Worm (Caenorhabditis elegans) whole organism, early embryonic: Measurements from ENCODE around the gene K12D12.4.

Experiments used
- B0310.2 ChIP-seq: sonication (generic microtip); optimal IDR thresholded peaks from 2 replicates; lab custom pipeline; 2016; ENCODE audit warnings: mild to moderate bottlenecking, missing genetic modification characterization, missing compliant biosample characterization
- F13C5.2 ChIP-seq: sonication (generic microtip); optimal IDR thresholded peaks from 2 replicates; lab custom pipeline; 2017; ENCODE audit warnings: mild to moderate bottlenecking, missing genetic modification characterization, inconsistent platforms, missing compliant biosample characterization
- aly-1 ChIP-seq: sonication (generic microtip); optimal IDR thresholded peaks from 2 replicates; lab custom pipeline; 2016; ENCODE audit warnings: missing genetic modification characterization, missing compliant biosample characterization
- ama-1 ChIP-seq: fragments of 150-350 bp; optimal IDR thresholded peaks from 2 replicates; lab custom pipeline; 2014
- ceh-13 ChIP-seq: fragments of 200-800 bp; sonication (Bioruptor generic); optimal IDR thresholded peaks from 2 replicates; lab custom pipeline; 2018; ENCODE audit warnings: mild to moderate bottlenecking, missing genetic modification characterization, missing compliant biosample characterization
- ceh-36 ChIP-seq: sonication (generic microtip); optimal IDR thresholded peaks from 2 replicates; lab custom pipeline; 2016; ENCODE audit warnings: missing genetic modification characterization, inconsistent platforms, missing compliant biosample characterization
- ets-7 ChIP-seq: sonication (generic microtip); optimal IDR thresholded peaks from 2 replicates; lab custom pipeline; 2016; ENCODE audit warnings: missing genotype, missing genetic modification characterization, missing compliant biosample characterization
- flt-1 ChIP-seq: fragments of 200-800 bp; sonication (Bioruptor generic); IDR thresholded peaks from 2 replicates; pipeline ENCODE4 v1.3.6; 2022; ENCODE audit warnings: missing genetic modification characterization, missing compliant biosample characterization
- hmg-4 ChIP-seq: fragments of 200-800 bp; sonication (Bioruptor generic); optimal IDR thresholded peaks from 2 replicates; lab custom pipeline; 2018; ENCODE audit warnings: mild to moderate bottlenecking, missing genetic modification characterization, missing compliant biosample characterization
- hnd-1 ChIP-seq: sonication (generic microtip); optimal IDR thresholded peaks from 2 replicates; lab custom pipeline; 2016; ENCODE audit warnings: missing genetic modification characterization, missing compliant biosample characterization
- pes-1 ChIP-seq: fragments of 200-800 bp; sonication (Bioruptor generic); IDR thresholded peaks from 2 replicates; pipeline ENCODE4 v1.3.6; 2022; ENCODE audit warnings: missing genetic modification reagents, missing genetic modification characterization, missing compliant biosample characterization
- scrt-1 ChIP-seq: fragments of 200-800 bp; sonication (Bioruptor generic); IDR thresholded peaks from 2 replicates; pipeline ENCODE4 v1.3.6; 2022; ENCODE audit warnings: missing genetic modification characterization, missing compliant biosample characterization
- sea-1 ChIP-seq: fragments of 200-800 bp; sonication (Bioruptor generic); conservative IDR thresholded peaks from 2 replicates; pipeline ENCODE4 v1.3.6; 2022; ENCODE audit warnings: missing genetic modification characterization, missing compliant biosample characterization
- tra-4 ChIP-seq: sonication (generic microtip); optimal IDR thresholded peaks from 2 replicates; lab custom pipeline; 2017; ENCODE audit warnings: missing genetic modification characterization, missing compliant biosample characterization

- TF ChIP-seq hmg-4 (no peak), ama-1 (no peak), hnd-1 (no peak), scrt-1 (no peak), flt-1 (GFP tag; lab: Robert Waterston, UW) (no peak), aly-1 (tag; lab: Kevin White, UChicago) (no peak), pes-1 (GFP tag; lab: Robert Waterston, UW) (no peak), sea-1 (GFP tag; lab: Robert Waterston, UW) (no peak), F13C5.2 (tag; lab: Kevin White, UChicago) (no peak), ceh-36 (tag; lab: Kevin White, UChicago) (no peak), tra-4 (tag; lab: Kevin White, UChicago) (no peak), ets-7 (no peak), B0310.2 (tag; lab: Kevin White, UChicago) (no peak), ceh-13 (GFP tag; lab: Kevin White, UChicago) (no peak)
Measured at ce11 chrII:11845954-11846353, 19.6 kb downstream of the K12D12.4 start.
